Fruit fly (Drosophila melanogaster): ENCODE data around the gene obe.

The obe gene

dm6 chr3R:15457386-15458011, 28.4 kb upstream of the obe start (continued):
- TF ChIP-seq Hr4 (GFP tag; optimal IDR thresholded peaks at IDR 0.05) = no peak
- TF ChIP-seq Blimp-1 (GFP tag; optimal IDR thresholded peaks at IDR 0.05) = no peak
- peak; percentile 48 for TF ChIP-seq Sox102F (GFP tag; optimal IDR thresholded peaks at IDR 0.05)
- peak; percentile 29 for TF ChIP-seq achi (GFP tag; optimal IDR thresholded peaks at IDR 0.05)
- no peak for TF ChIP-seq Hr38 (GFP tag; optimal IDR thresholded peaks at IDR 0.05)
- TF ChIP-seq CG8119 (GFP tag; IDR thresholded peaks at IDR 0.05) = no peak
- TF ChIP-seq CG6854 (GFP tag; optimal IDR thresholded peaks at IDR 0.05) = no peak
- TF ChIP-seq fkh (GFP tag; optimal IDR thresholded peaks at IDR 0.05) = no peak
- peak; percentile 62 for TF ChIP-seq Smox (GFP tag; optimal IDR thresholded peaks at IDR 0.05)
- no peak for TF ChIP-seq Gug (GFP tag; IDR thresholded peaks at IDR 0.05)
- no peak for TF ChIP-seq CG16779 (tag; optimal IDR thresholded peaks at IDR 0.05)
- TF ChIP-seq Sox15 (GFP tag; optimal IDR thresholded peaks at IDR 0.05) = no peak
- peak; percentile 42 for TF ChIP-seq Sox14 (GFP tag; optimal IDR thresholded peaks at IDR 0.05)
- TF ChIP-seq CG6276 (GFP tag; optimal IDR thresholded peaks at IDR 0.05) = no peak
- TF ChIP-seq vri (GFP tag; optimal IDR thresholded peaks at IDR 0.05) = peak; percentile 48
- no peak for TF ChIP-seq eg (GFP tag; IDR thresholded peaks at IDR 0.05)
- TF ChIP-seq ss (GFP tag; optimal IDR thresholded peaks at IDR 0.05) = peak; percentile 20 to 26
- peak in 1 of 2 experiments; percentile 27 for TF ChIP-seq salr (GFP tag; optimal IDR thresholded peaks at IDR 0.05)
- peak; percentile 17 for TF ChIP-seq CG8632 (GFP tag; optimal IDR thresholded peaks at IDR 0.05)
- TF ChIP-seq dac (GFP tag; optimal IDR thresholded peaks at IDR 0.05) = no peak
- TF ChIP-seq Hr39 (GFP tag; optimal IDR thresholded peaks at IDR 0.05) = peak; percentile 50
- no peak for TF ChIP-seq CG32006 (GFP tag; optimal IDR thresholded peaks at IDR 0.05)
- TF ChIP-seq pdm3 (GFP tag; optimal IDR thresholded peaks at IDR 0.05) = peak; percentile 55
- peak; percentile 47 for TF ChIP-seq CG3032 (tag; optimal IDR thresholded peaks at IDR 0.05)
- TF ChIP-seq esn (GFP tag; optimal IDR thresholded peaks at IDR 0.05) = peak; percentile 68
- peak; percentile 40 for TF ChIP-seq svp (GFP tag)
- no peak for TF ChIP-seq CG4318 (GFP tag; optimal IDR thresholded peaks at IDR 0.05)
- no peak for TF ChIP-seq CG15336 (GFP tag; IDR thresholded peaks at IDR 0.05)
- peak; percentile 90 for TF ChIP-seq Eip78C (GFP tag)
- TF ChIP-seq CG10631 (GFP tag; optimal IDR thresholded peaks at IDR 0.05) = peak; percentile 44
- no peak for TF ChIP-seq fd59A (GFP tag; optimal IDR thresholded peaks at IDR 0.05)
- peak; percentile 46 for TF ChIP-seq CG6792 (GFP tag; optimal IDR thresholded peaks at IDR 0.05)
- TF ChIP-seq CG31627 (GFP tag; optimal IDR thresholded peaks at IDR 0.05) = peak; percentile 50
- peak; percentile 32 for TF ChIP-seq OdsH (GFP tag; optimal IDR thresholded peaks at IDR 0.05)
- peak; percentile 18 for TF ChIP-seq CG11902 (GFP tag; optimal IDR thresholded peaks at IDR 0.05)
- TF ChIP-seq CG9139 (GFP tag; optimal IDR thresholded peaks at IDR 0.05) = no peak
- peak; percentile 66 for TF ChIP-seq Met (GFP tag; optimal IDR thresholded peaks at IDR 0.05)
- no peak for TF ChIP-seq CG11762 (GFP tag; optimal IDR thresholded peaks at IDR 0.05; ENCODE audit: insufficient read depth)

- TF ChIP-seq fd59A (GFP tag; optimal IDR thresholded peaks at IDR 0.05) (no peak), Ets96B (tag; optimal IDR thresholded peaks at IDR 0.05) (no peak), CG8119 (GFP tag; IDR thresholded peaks at IDR 0.05) (no peak), CG4318 (GFP tag; optimal IDR thresholded peaks at IDR 0.05) (no peak), CG31627 (GFP tag; optimal IDR thresholded peaks at IDR 0.05) (no peak), CG6854 (GFP tag; optimal IDR thresholded peaks at IDR 0.05) (no peak), Gug (GFP tag; IDR thresholded peaks at IDR 0.05) (no peak), Eip78C (GFP tag) (peak; percentile 5), Lpt (GFP tag; optimal IDR thresholded peaks at IDR 0.05) (no peak), CG9139 (GFP tag; optimal IDR thresholded peaks at IDR 0.05) (no peak), Smox (GFP tag; optimal IDR thresholded peaks at IDR 0.05) (no peak), svp (GFP tag) (peak; percentile 100)
Observed at dm6 chr3R:15458186-15458715, 27.6 kb upstream of the obe start.

Measured in whole organism, prepupa.